Fruit fly (Drosophila melanogaster) whole organism, embryonic: ENCODE results near the gene CG10581.
A peak's percentile ranks its signal among the peaks of the same experiment; 100 is the strongest.

Source experiments
- BtbVII ChIP-seq: fragments of 200-800 bp; sonication (Bioruptor generic); optimal IDR thresholded peaks from 3 replicates; lab custom pipeline; 2017; ENCODE audit warnings: missing biosample characterization, mild to moderate bottlenecking, missing genetic modification characterization
- CG10267 ChIP-seq: fragments of 200-800 bp; sonication (Bioruptor generic); optimal IDR thresholded peaks from 2 replicates; lab custom pipeline; 2018; ENCODE audit warnings: missing biosample characterization, mild to moderate bottlenecking, missing genetic modification characterization, moderate library complexity
- CG10979 ChIP-seq: fragments of 200-800 bp; sonication (Bioruptor generic); optimal IDR thresholded peaks from 2 replicates; lab custom pipeline; 2018; ENCODE audit warnings: missing biosample characterization, mild to moderate bottlenecking, missing genetic modification characterization, moderate library complexity
- CG12219 ChIP-seq: fragments of 200-800 bp; sonication (Bioruptor generic); optimal IDR thresholded peaks from 3 replicates; lab custom pipeline; 2018; ENCODE audit warnings: missing biosample characterization, mild to moderate bottlenecking, missing genetic modification characterization
- CG14014 ChIP-seq: fragments of 200-800 bp; sonication (Bioruptor generic); IDR thresholded peaks from 2 replicates; pipeline ENCODE4 v1.3.6; 2022; ENCODE audit warnings: missing biosample characterization, missing genetic modification characterization
- CG15011 ChIP-seq: fragments of 200-800 bp; sonication (Bioruptor generic); optimal IDR thresholded peaks from 3 replicates; lab custom pipeline; 2018; ENCODE audit warnings: missing biosample characterization, mild to moderate bottlenecking, missing genetic modification characterization
- CG16815 ChIP-seq: fragments of 200-800 bp; sonication (Bioruptor generic); optimal IDR thresholded peaks from 3 replicates; lab custom pipeline; 2017; ENCODE audit warnings: missing biosample characterization, mild to moderate bottlenecking, missing genetic modification characterization
- CG1792 ChIP-seq: fragments of 200-800 bp; sonication (Bioruptor generic); optimal IDR thresholded peaks from 2 replicates; lab custom pipeline; 2016; ENCODE audit warnings: missing biosample characterization, missing genetic modification characterization
- CG18011 ChIP-seq: fragments of 200-800 bp; sonication (Bioruptor generic); optimal IDR thresholded peaks from 2 replicates; lab custom pipeline; 2017; ENCODE audit warnings: missing biosample characterization, missing genetic modification characterization, mild to moderate bottlenecking, moderate library complexity, missing genotype
- CG2129 ChIP-seq: fragments of 200-800 bp; sonication (Bioruptor generic); IDR thresholded peaks from 2 replicates; pipeline ENCODE4 v1.3.6; 2022; ENCODE audit warnings: missing biosample characterization, missing genetic modification characterization; ENCODE audit not compliant: partially characterized antibody
- CG2199 ChIP-seq: fragments of 200-800 bp; sonication (Bioruptor generic); IDR thresholded peaks from 3 replicates; pipeline ENCODE4 v1.3.6; 2022; ENCODE audit warnings: missing biosample characterization, missing genetic modification characterization
- CG32532 ChIP-seq: fragments of 200-800 bp; sonication (Bioruptor generic); IDR thresholded peaks from 2 replicates; pipeline ENCODE4 v1.3.6; 2022; ENCODE audit warnings: missing biosample characterization, missing genetic modification characterization
- CG3726 ChIP-seq: fragments of 200-800 bp; sonication (Bioruptor generic); IDR thresholded peaks from 3 replicates; pipeline ENCODE4, ENCODE4 v1.3.6; 2022; ENCODE audit warnings: missing biosample characterization, missing genetic modification characterization
- CG3847 ChIP-seq: fragments of 200-800 bp; sonication (Bioruptor generic); IDR thresholded peaks from 2 replicates; pipeline ENCODE4 v1.3.6; 2022; ENCODE audit warnings: missing biosample characterization, missing genetic modification characterization
- CG5245 ChIP-seq: fragments of 200-800 bp; sonication (Bioruptor generic); optimal IDR thresholded peaks from 3 replicates; lab custom pipeline; 2016; ENCODE audit warnings: missing biosample characterization, missing genetic modification characterization
- CG6175 ChIP-seq: fragments of 200-800 bp; sonication (Bioruptor generic); IDR thresholded peaks from 3 replicates; pipeline ENCODE4 v1.3.6; 2022; ENCODE audit warnings: missing biosample characterization, missing genetic modification characterization
- CG6254 ChIP-seq: fragments of 200-800 bp; sonication (Bioruptor generic); optimal IDR thresholded peaks from 3 replicates; lab custom pipeline; 2017; ENCODE audit warnings: mild to moderate bottlenecking, missing biosample characterization, missing genetic modification reagents, missing genetic modification characterization
- CG7271 ChIP-seq: fragments of 200-800 bp; sonication (Bioruptor generic); optimal IDR thresholded peaks from 2 replicates; lab custom pipeline; 2018; ENCODE audit warnings: missing biosample characterization, mild to moderate bottlenecking, missing genetic modification characterization, moderate library complexity
- CG8089 ChIP-seq: fragments of 200-800 bp; sonication (Bioruptor generic); optimal IDR thresholded peaks from 3 replicates; lab custom pipeline; 2016; ENCODE audit warnings: missing biosample characterization, missing genetic modification characterization
- CG9437 ChIP-seq: fragments of 200-800 bp; sonication (Bioruptor generic); optimal IDR thresholded peaks from 2 replicates; lab custom pipeline; 2018; ENCODE audit warnings: missing biosample characterization, mild to moderate bottlenecking, missing genetic modification characterization
- CG9609 ChIP-seq: fragments of 200-800 bp; sonication (Bioruptor generic); optimal IDR thresholded peaks from 3 replicates; lab custom pipeline; 2016; ENCODE audit warnings: missing biosample characterization, missing genetic modification characterization
- Deaf1 ChIP-seq: fragments of 200-800 bp; optimal IDR thresholded peaks from 3 replicates; lab custom pipeline; 2019; ENCODE audit warnings: missing biosample characterization, mild to moderate bottlenecking, missing genetic modification characterization, moderate library complexity
- Hmr ChIP-seq: fragments of 200-800 bp; sonication (Bioruptor generic); optimal IDR thresholded peaks from 3 replicates; lab custom pipeline; 2017; ENCODE audit warnings: mild to moderate bottlenecking, missing biosample characterization, missing genetic modification reagents, missing genetic modification characterization
- Hr3 ChIP-seq: fragments of 200-800 bp; sonication (Bioruptor generic); optimal IDR thresholded peaks from 3 replicates; lab custom pipeline; 2016; ENCODE audit warnings: missing biosample characterization, missing genetic modification characterization
- Kr ChIP-seq: fragments of 200-800 bp; sonication (Bioruptor generic); optimal IDR thresholded peaks from 2 replicates; lab custom pipeline; 2017; ENCODE audit warnings: missing biosample characterization, mild to moderate bottlenecking, missing genetic modification characterization
- Lim3 ChIP-seq: fragments of 200-800 bp; sonication (Bioruptor generic); IDR thresholded peaks from 2 replicates; pipeline ENCODE4 v1.3.6; 2022; ENCODE audit warnings: missing biosample characterization, missing genetic modification characterization
- Lpt ChIP-seq: fragments of >200 bp; optimal IDR thresholded peaks from 2 replicates; lab custom pipeline; 2018; ENCODE audit warnings: missing biosample characterization, missing genetic modification characterization
- Mad ChIP-seq: fragments of 200-800 bp; sonication (Bioruptor generic); optimal IDR thresholded peaks from 2 replicates; lab custom pipeline; 2016; ENCODE audit warnings: missing biosample characterization, missing genetic modification characterization
- Max ChIP-seq: fragments of 200-800 bp; sonication (Bioruptor generic); optimal IDR thresholded peaks from 2 replicates; lab custom pipeline; 2016; ENCODE audit warnings: missing biosample characterization, mild to moderate bottlenecking, missing genetic modification characterization
- Usf ChIP-seq: fragments of 200-800 bp; sonication (Bioruptor generic); optimal IDR thresholded peaks from 2 replicates; lab custom pipeline; 2017; ENCODE audit warnings: missing genotype, missing biosample characterization, missing genetic modification characterization
- ac ChIP-seq: fragments of 200-800 bp; sonication (Bioruptor generic); optimal IDR thresholded peaks from 3 replicates; lab custom pipeline; 2017; ENCODE audit warnings: missing biosample characterization, mild to moderate bottlenecking, missing genetic modification characterization
- bigmax ChIP-seq: fragments of 200-800 bp; sonication (Bioruptor generic); optimal IDR thresholded peaks from 2 replicates; lab custom pipeline; 2018; ENCODE audit warnings: missing biosample characterization, mild to moderate bottlenecking, missing genetic modification characterization
- bsh ChIP-seq, 2 experiments: fragments of 200-800 bp; sonication (Bioruptor generic); optimal IDR thresholded peaks; 2 replicates each; lab custom pipeline; 2017 to 2018; ENCODE audit warnings: mild to moderate bottlenecking in 2 of 2, missing biosample characterization in 2 of 2, missing genetic modification characterization in 2 of 2, moderate library complexity in 1 of 2
- cato ChIP-seq: fragments of 200-800 bp; sonication (Bioruptor generic); optimal IDR thresholded peaks from 2 replicates; lab custom pipeline; 2016; ENCODE audit warnings: missing biosample characterization, missing genetic modification characterization, borderline replicate concordance
- dmrt99B ChIP-seq: fragments of 200-800 bp; sonication (Bioruptor generic); optimal IDR thresholded peaks from 2 replicates; lab custom pipeline; 2018; ENCODE audit warnings: missing biosample characterization, mild to moderate bottlenecking, missing genetic modification characterization, moderate library complexity
- fd102C ChIP-seq: fragments of 200-800 bp; sonication (Bioruptor generic); optimal IDR thresholded peaks from 2 replicates; lab custom pipeline; 2018; ENCODE audit warnings: missing biosample characterization, mild to moderate bottlenecking, missing genetic modification characterization, moderate library complexity
- fd96Cb ChIP-seq: fragments of 200-800 bp; sonication (Bioruptor generic); optimal IDR thresholded peaks from 2 replicates; lab custom pipeline; 2018; ENCODE audit warnings: missing biosample characterization, mild to moderate bottlenecking, missing genetic modification characterization, moderate library complexity
- mam ChIP-seq: fragments of 200-800 bp; sonication (Bioruptor generic); optimal IDR thresholded peaks from 3 replicates; lab custom pipeline; 2016; ENCODE audit warnings: missing biosample characterization, missing genetic modification characterization
- mirr ChIP-seq: fragments of 200-800 bp; sonication (Bioruptor generic); optimal IDR thresholded peaks from 3 replicates; lab custom pipeline; 2018; ENCODE audit warnings: missing biosample characterization, mild to moderate bottlenecking, missing genetic modification characterization
- pan ChIP-seq, 4 experiments: fragments of >200 bp in 3 of 4; fragments of 200-800 bp in 1 of 4; sonication (Bioruptor generic) in 1 of 4; optimal IDR thresholded peaks in 3 of 4; IDR thresholded peaks in 1 of 4; 2 replicates each; pipeline versions ENCODE4 v1.3.6 to Lab custom; 2017 to 2022; ENCODE audit warnings: missing biosample characterization in 2 of 4, missing genetic modification characterization in 2 of 4, mixed read lengths in 1 of 4
- pnt ChIP-seq: fragments of 200-800 bp; sonication (Bioruptor generic); optimal IDR thresholded peaks from 3 replicates; lab custom pipeline; 2016; ENCODE audit warnings: missing biosample characterization, missing genetic modification characterization
- shn ChIP-seq: fragments of 200-800 bp; sonication (Bioruptor generic); optimal IDR thresholded peaks from 3 replicates; lab custom pipeline; 2016; ENCODE audit warnings: missing biosample characterization, missing genetic modification characterization
- sim ChIP-seq: fragments of 200-800 bp; sonication (Bioruptor generic); IDR thresholded peaks from 2 replicates; pipeline ENCODE4 v1.3.6; 2022; ENCODE audit warnings: missing biosample characterization, missing genetic modification characterization
- sima ChIP-seq: fragments of 200-800 bp; sonication (Bioruptor generic); optimal IDR thresholded peaks from 2 replicates; lab custom pipeline; 2016; ENCODE audit warnings: missing biosample characterization, missing genetic modification characterization
- so ChIP-seq: fragments of 200-800 bp; sonication (Bioruptor generic); IDR thresholded peaks from 3 replicates; pipeline ENCODE4 v1.3.6; 2022; ENCODE audit warnings: missing biosample characterization, missing genetic modification characterization
- ttk ChIP-seq: fragments of 200-800 bp; sonication (Bioruptor generic); IDR thresholded peaks from 2 replicates; pipeline ENCODE4 v2.1.2; 2022; ENCODE audit warnings: missing biosample characterization, missing genetic modification characterization
- zfh1 ChIP-seq: fragments of 200-800 bp; sonication (Bioruptor generic); IDR thresholded peaks from 3 replicates; pipeline ENCODE4 v1.3.6; 2022; ENCODE audit warnings: missing biosample characterization, missing genetic modification characterization
- zfh2 ChIP-seq: fragments of 200-800 bp; sonication (Bioruptor generic); optimal IDR thresholded peaks from 2 replicates; lab custom pipeline; 2016; ENCODE audit warnings: missing biosample characterization, missing genetic modification characterization

Gene CG10581

dm6 chr3L:21034281-21035221 lies 548 bp upstream of the CG10581 start, which contains the start of gene siz (continued):
- TF ChIP-seq zfh1 (no peak), CG18011 (GFP tag; lab: Kevin White, UChicago) (no peak), ac (no peak), CG6254 (GFP tag; lab: Kevin White, UChicago) (no peak), CG32532 (GFP tag; lab: Robert Waterston, UW) (no peak), CG9437 (no peak), dmrt99B (tag; lab: Kevin White, UChicago) (no peak), mirr (GFP tag; lab: Kevin White, UChicago) (peak; percentile 42), CG10267 (tag; lab: Kevin White, UChicago) (peak; percentile 60), CG2199 (no peak), so (peak; percentile 18; the same call in 1 of the 3 replicates), CG16815 (no peak), Hmr (GFP tag; lab: Kevin White, UChicago) (peak; percentile 70), CG15011 (GFP tag; lab: Kevin White, UChicago) (peak; percentile 33), shn (GFP tag; lab: Kevin White, UChicago) (no peak), bsh (GFP tag; optimal IDR thresholded peaks at IDR 0.05; lab: Kevin White, UChicago) (no peak), fd102C (GFP tag; lab: Kevin White, UChicago) (no peak), CG6175 (GFP tag; lab: Robert Waterston, UW) (no peak), mam (GFP tag; lab: Kevin White, UChicago) (no peak), CG7271 (tag; lab: Kevin White, UChicago) (peak; percentile 7), Mad (GFP tag; lab: Kevin White, UChicago) (no peak), pnt (GFP tag; lab: Kevin White, UChicago) (no peak), sima (GFP tag; lab: Kevin White, UChicago) (no peak), CG14014 (GFP tag; lab: Robert Waterston, UW) (no peak), CG3726 (GFP tag; lab: Robert Waterston, UW) (no peak), Lpt (no peak), cato (no peak), bigmax (peak; percentile 25), Deaf1 (tag; lab: Kevin White, UChicago) (peak; percentile 86), sim (GFP tag; lab: Robert Waterston, UW) (no peak), ttk (GFP tag; lab: Robert Waterston, UW) (no peak), zfh2 (GFP tag; lab: Kevin White, UChicago) (no peak), CG8089 (GFP tag; lab: Kevin White, UChicago) (no peak), CG3847 (GFP tag; lab: Robert Waterston, UW) (peak; percentile 41; the same call in 1 of the 2 replicates), CG12219 (GFP tag; lab: Kevin White, UChicago) (peak; percentile 41), CG2129 (GFP tag; lab: Robert Waterston, UW) (no peak), Hr3 (no peak), Lim3 (GFP tag; lab: Robert Waterston, UW) (no peak), CG10979 (tag; lab: Kevin White, UChicago) (peak; percentile 8), CG1792 (no peak), CG5245 (GFP tag; lab: Kevin White, UChicago) (no peak), BtbVII (no peak), Max (GFP tag; lab: Kevin White, UChicago) (no peak), Usf (no peak), CG9609 (GFP tag; lab: Kevin White, UChicago) (no peak), fd96Cb (no peak), pan (optimal IDR thresholded peaks at IDR 0.05; lab: Kevin White, UChicago) (no peak), pan (GFP tag; optimal IDR thresholded peaks at IDR 0.05 in 1 of 2, IDR thresholded peaks at IDR 0.05 in 1 of 2) (no peak), Kr (GFP tag; lab: Kevin White, UChicago) (no peak)
